Fruit fly (Drosophila melanogaster): Measurements from ENCODE around the gene Trf2.
A peak's percentile ranks its signal among the peaks of the same experiment; 100 is the strongest.

Trf2 gene

dm6 chrX:8419534-8419933 is 10.5 kb downstream of the Trf2 start (continued):
- TF ChIP-seq dati (GFP tag; IDR thresholded peaks at IDR 0.05) = no peak
- TF ChIP-seq CG6813 (GFP tag; optimal IDR thresholded peaks at IDR 0.05) = no peak
- TF ChIP-seq chm (GFP tag; IDR thresholded peaks at IDR 0.05) = 0 out of 2 replicates have a peak, but pooled peaks have one; percentile 10
- TF ChIP-seq phol (tag; optimal IDR thresholded peaks at IDR 0.05) = no peak
- no peak for TF ChIP-seq sug (tag; optimal IDR thresholded peaks at IDR 0.05)
- no peak for TF ChIP-seq Doc2 (GFP tag; IDR thresholded peaks at IDR 0.05)
- TF ChIP-seq HLHmδ (GFP tag; optimal IDR thresholded peaks at IDR 0.05) = peak; percentile 72
- no peak for TF ChIP-seq gcm (GFP tag; optimal IDR thresholded peaks at IDR 0.05)
- TF ChIP-seq CG8359 (GFP tag; optimal IDR thresholded peaks at IDR 0.05; ENCODE audit: borderline replicate concordance) = no peak
- no peak for TF ChIP-seq unc-4 (GFP tag; IDR thresholded peaks at IDR 0.05; ENCODE audit: partially characterized antibody)
- no peak for TF ChIP-seq CG7928 (GFP tag; optimal IDR thresholded peaks at IDR 0.05)

DNA sequence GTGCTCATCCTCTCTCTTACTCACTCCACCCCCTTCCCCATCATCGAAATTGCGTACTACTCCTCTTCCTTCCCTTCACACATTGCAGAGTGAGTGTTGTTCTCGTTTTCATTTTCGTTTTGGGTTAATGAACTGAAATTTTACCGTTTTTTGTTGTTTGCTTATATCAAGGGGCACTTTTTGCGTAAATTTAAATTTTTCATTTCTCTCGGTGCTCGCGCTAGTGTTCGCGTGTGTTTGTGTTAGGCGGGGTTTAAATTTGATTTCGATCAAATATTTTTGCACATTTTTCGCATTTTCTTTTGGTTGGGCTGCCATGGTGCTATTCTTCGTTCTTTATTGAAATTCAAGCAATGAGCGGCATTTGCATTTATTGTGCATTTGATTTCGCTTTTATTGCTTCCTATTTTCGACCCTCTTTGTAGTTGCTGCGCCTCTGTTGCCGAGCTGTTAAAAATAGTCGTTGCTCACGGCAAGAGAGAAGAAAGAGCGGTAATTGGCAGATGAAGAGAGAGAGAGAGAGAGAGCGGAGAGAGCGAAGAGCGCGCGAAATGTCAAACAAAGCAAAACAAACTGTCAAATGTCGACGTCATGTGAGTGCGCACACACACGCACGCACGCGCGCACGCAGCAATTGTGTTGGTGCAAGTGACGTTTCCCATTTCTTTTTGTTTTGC is 11.8 kb downstream of the Trf2 start:
- TF ChIP-seq Atf6 (GFP tag; IDR thresholded peaks at IDR 0.05) (peak; percentile 50; the same call in 1 of the 2 replicates), CG12769 (tag; optimal IDR thresholded peaks at IDR 0.05) (peak; percentile 30), chinmo (GFP tag; IDR thresholded peaks at IDR 0.05; ENCODE audit: partially characterized antibody) (peak; percentile 89; the same call in 3 of the 4 replicates), CG5180 (GFP tag; optimal IDR thresholded peaks at IDR 0.05) (peak; percentile 19), CG13296 (GFP tag; optimal IDR thresholded peaks at IDR 0.05) (peak; percentile 29), cwo (GFP tag; optimal IDR thresholded peaks at IDR 0.05) (peak; percentile 9), run (tag; optimal IDR thresholded peaks at IDR 0.05) (no peak), Fer1 (GFP tag; optimal IDR thresholded peaks at IDR 0.05) (peak; percentile 25), nom (GFP tag; optimal IDR thresholded peaks at IDR 0.05) (peak; percentile 91), CG9727 (GFP tag; optimal IDR thresholded peaks at IDR 0.05) (no peak), CG11093 (GFP tag; IDR thresholded peaks at IDR 0.05) (no peak), Bdp1 (GFP tag; optimal IDR thresholded peaks at IDR 0.05) (no peak), CG17359 (tag; optimal IDR thresholded peaks at IDR 0.05) (no peak), BtbVII (GFP tag; optimal IDR thresholded peaks at IDR 0.05) (peak; percentile 49), Vsx1 (GFP tag; optimal IDR thresholded peaks at IDR 0.05) (peak; percentile 17), CG2199 (GFP tag; IDR thresholded peaks at IDR 0.05) (0 out of 3 replicates have a peak, but pooled peaks have one; percentile 50), hb (GFP tag; IDR thresholded peaks at IDR 0.05; ENCODE audit: partially characterized antibody) (no peak), cad (GFP tag; optimal IDR thresholded peaks at IDR 0.05) (peak; percentile 44), ssp (GFP tag; IDR thresholded peaks at IDR 0.05) (no peak), Dll (GFP tag; IDR thresholded peaks at IDR 0.05; ENCODE audit: partially characterized antibody) (peak; percentile 58; the same call in 1 of the 4 replicates), org-1 (GFP tag; optimal IDR thresholded peaks at IDR 0.05) (no peak), gcm (GFP tag; optimal IDR thresholded peaks at IDR 0.05) (peak; percentile 14), sens (GFP tag) (peak; percentile 39), CG17361 (GFP tag; IDR thresholded peaks at IDR 0.05) (peak; percentile 30; the same call in 1 of the 3 replicates), pros (GFP tag; optimal IDR thresholded peaks at IDR 0.05) (peak; percentile 1), CG18011 (GFP tag; optimal IDR thresholded peaks at IDR 0.05) (peak; percentile 54), CG34376 (GFP tag; optimal IDR thresholded peaks at IDR 0.05) (peak; percentile 30), pfk (GFP tag; optimal IDR thresholded peaks at IDR 0.05) (peak; percentile 1), Lpt (GFP tag; optimal IDR thresholded peaks at IDR 0.05) (peak; percentile 88), sqz (GFP tag; optimal IDR thresholded peaks at IDR 0.05) (peak; percentile 60), D19A (tag; optimal IDR thresholded peaks at IDR 0.05) (no peak), CG31365 (tag; optimal IDR thresholded peaks at IDR 0.05) (peak; percentile 13), Hr39 (optimal IDR thresholded peaks at IDR 0.05) (peak; percentile 96), trem (tag; optimal IDR thresholded peaks at IDR 0.05) (peak; percentile 17), sim (GFP tag; IDR thresholded peaks at IDR 0.05) (0 out of 2 replicates have a peak, but pooled peaks have one; percentile 39), CG4328 (GFP tag; optimal IDR thresholded peaks at IDR 0.05) (no peak), CG16813 (GFP tag; IDR thresholded peaks at IDR 0.05; ENCODE audit: partially characterized antibody) (peak; percentile 29; the same call in 1 of the 3 replicates)

Data from whole organism, embryonic.